Worm (Caenorhabditis elegans) whole organism, L2 larva: Measurements from ENCODE around the gene dnc-2.
A peak's percentile ranks its signal among the peaks of the same experiment; 100 is the strongest.

Experiments
- F13H6.1 ChIP-seq: sonication (generic microtip); optimal IDR thresholded peaks from 2 replicates; lab custom pipeline; 2016; ENCODE audit warnings: missing genetic modification characterization, missing compliant biosample characterization
- Y55F3AM.14 ChIP-seq: fragments of 200-800 bp; sonication (Bioruptor generic); optimal IDR thresholded peaks from 2 replicates; lab custom pipeline; 2018; ENCODE audit warnings: mild to moderate bottlenecking, missing genetic modification characterization, missing compliant biosample characterization
- ZK546.5 ChIP-seq: sonication (generic microtip); optimal IDR thresholded peaks from 2 replicates; lab custom pipeline; 2017; ENCODE audit warnings: missing biosample characterization, missing genetic modification characterization
- ama-1 ChIP-seq: fragments of 150-350 bp; optimal IDR thresholded peaks from 2 replicates; lab custom pipeline; 2018; ENCODE audit warnings: inconsistent platforms
- blmp-1 ChIP-seq: sonication (generic microtip); optimal IDR thresholded peaks from 2 replicates; lab custom pipeline; 2017; ENCODE audit warnings: missing genetic modification characterization, mild to moderate bottlenecking, missing compliant biosample characterization, antibody characterized with exemption, moderate library complexity; ENCODE audit not compliant: insufficient read depth
- ceh-16 ChIP-seq: fragments of 150-350 bp; optimal IDR thresholded peaks from 2 replicates; lab custom pipeline; 2014; ENCODE audit warnings: missing biosample characterization, missing genetic modification characterization
- ceh-82 ChIP-seq: fragments of 150-350 bp; optimal IDR thresholded peaks from 2 replicates; lab custom pipeline; 2014; ENCODE audit warnings: missing biosample characterization, missing genetic modification characterization
- crh-2 ChIP-seq: sonication (generic microtip); optimal IDR thresholded peaks from 2 replicates; lab custom pipeline; 2017; ENCODE audit warnings: missing biosample characterization, missing genetic modification characterization
- dmd-4 ChIP-seq: sonication (generic microtip); optimal IDR thresholded peaks from 2 replicates; lab custom pipeline; 2017; ENCODE audit warnings: missing biosample characterization, missing genetic modification characterization
- elt-1 ChIP-seq: fragments of 150-350 bp; optimal IDR thresholded peaks from 2 replicates; lab custom pipeline; 2014; ENCODE audit warnings: missing biosample characterization, missing genetic modification characterization
- elt-3 ChIP-seq: sonication (generic microtip); optimal IDR thresholded peaks from 2 replicates; lab custom pipeline; 2017; ENCODE audit warnings: missing biosample characterization, missing genetic modification characterization
- fos-1 ChIP-seq: fragments of 150-350 bp; optimal IDR thresholded peaks from 2 replicates; lab custom pipeline; 2014; ENCODE audit warnings: missing biosample characterization, missing genetic modification characterization
- gmeb-1 ChIP-seq: fragments of 150-350 bp; optimal IDR thresholded peaks from 2 replicates; lab custom pipeline; 2014; ENCODE audit warnings: missing biosample characterization, missing genetic modification characterization
- lin-11 ChIP-seq: fragments of 150-350 bp; sonication (generic microtip); optimal IDR thresholded peaks from 2 replicates; lab custom pipeline; 2014; ENCODE audit warnings: missing biosample characterization, missing genetic modification characterization, inconsistent platforms, mixed read lengths
- lin-13 ChIP-seq: fragments of 150-350 bp; optimal IDR thresholded peaks from 2 replicates; lab custom pipeline; 2014; ENCODE audit warnings: missing biosample characterization, missing genetic modification reagents, missing genetic modification characterization
- lin-39 ChIP-seq: fragments of 150-350 bp; optimal IDR thresholded peaks from 2 replicates; lab custom pipeline; 2014; ENCODE audit warnings: missing biosample characterization, missing genetic modification reagents, missing genetic modification characterization
- lsy-2 ChIP-seq, 2 experiments: fragments of 150-350 bp in 1 of 2; sonication (generic microtip) in 1 of 2; optimal IDR thresholded peaks; 2 replicates each; lab custom pipeline; 2014 to 2017; ENCODE audit warnings: missing biosample characterization in 2 of 2, missing genetic modification characterization in 2 of 2
- mbf-1 ChIP-seq: sonication (generic microtip); optimal IDR thresholded peaks from 2 replicates; lab custom pipeline; 2017; ENCODE audit warnings: missing biosample characterization, missing genetic modification characterization
- mdl-1 ChIP-seq, 2 experiments: fragments of 150-350 bp in 1 of 2; sonication (generic microtip) in 1 of 2; optimal IDR thresholded peaks; 2 replicates each; lab custom pipeline; 2017; ENCODE audit warnings: missing biosample characterization in 2 of 2, missing genetic modification characterization in 2 of 2
- nhr-10 ChIP-seq: sonication (generic microtip); optimal IDR thresholded peaks from 2 replicates; lab custom pipeline; 2017; ENCODE audit warnings: missing biosample characterization, missing genetic modification characterization
- nhr-11 ChIP-seq: fragments of 150-350 bp; optimal IDR thresholded peaks from 2 replicates; lab custom pipeline; 2014; ENCODE audit warnings: missing biosample characterization, missing genetic modification characterization
- nhr-12 ChIP-seq: fragments of 150-350 bp; optimal IDR thresholded peaks from 2 replicates; lab custom pipeline; 2014; ENCODE audit warnings: missing biosample characterization, missing genetic modification characterization
- nhr-129 ChIP-seq: fragments of 150-350 bp; optimal IDR thresholded peaks from 2 replicates; lab custom pipeline; 2014; ENCODE audit warnings: missing biosample characterization, missing genetic modification characterization
- nhr-23 ChIP-seq: fragments of 150-350 bp; optimal IDR thresholded peaks from 2 replicates; lab custom pipeline; 2014; ENCODE audit warnings: missing biosample characterization, missing genetic modification reagents, missing genetic modification characterization
- nhr-237 ChIP-seq: fragments of 150-350 bp; optimal IDR thresholded peaks from 2 replicates; lab custom pipeline; 2014; ENCODE audit warnings: missing biosample characterization, missing genetic modification characterization
- nhr-25 ChIP-seq: fragments of 150-350 bp; sonication (generic microtip); optimal IDR thresholded peaks from 3 replicates; lab custom pipeline; 2014; ENCODE audit warnings: missing biosample characterization, missing genetic modification characterization
- nhr-6 ChIP-seq: fragments of 150-350 bp; optimal IDR thresholded peaks from 2 replicates; lab custom pipeline; 2014; ENCODE audit warnings: missing biosample characterization, missing genetic modification characterization
- nhr-77 ChIP-seq: fragments of 150-350 bp; optimal IDR thresholded peaks from 2 replicates; lab custom pipeline; 2014; ENCODE audit warnings: missing biosample characterization, missing genetic modification characterization
- peb-1 ChIP-seq: fragments of 150-350 bp; optimal IDR thresholded peaks from 2 replicates; lab custom pipeline; 2014; ENCODE audit warnings: missing biosample characterization, missing genetic modification characterization
- sma-3 ChIP-seq: sonication (generic microtip); optimal IDR thresholded peaks from 2 replicates; lab custom pipeline; 2016; ENCODE audit warnings: missing genetic modification reagents, missing genetic modification characterization, missing compliant biosample characterization
- sma-9 ChIP-seq, 2 experiments: fragments of 150-350 bp in 1 of 2; sonication (generic microtip) in 1 of 2; optimal IDR thresholded peaks; 2 replicates each; lab custom pipeline; 2014 to 2016; ENCODE audit warnings: missing genetic modification characterization in 2 of 2, mild to moderate bottlenecking in 1 of 2, missing biosample characterization in 1 of 2, missing compliant biosample characterization in 1 of 2, missing genetic modification reagents in 1 of 2, moderate library complexity in 1 of 2
- snpc-4 ChIP-seq: fragments of 150-350 bp; optimal IDR thresholded peaks from 2 replicates; lab custom pipeline; 2014; ENCODE audit warnings: missing biosample characterization, missing genetic modification characterization
- ztf-1 ChIP-seq: fragments of 200-800 bp; sonication (Bioruptor generic); conservative IDR thresholded peaks from 2 replicates; pipeline ENCODE4 v1.3.6; 2022; ENCODE audit warnings: missing genetic modification characterization, missing compliant biosample characterization
- ztf-11 ChIP-seq: sonication (generic microtip); optimal IDR thresholded peaks from 2 replicates; lab custom pipeline; 2017; ENCODE audit warnings: missing biosample characterization, missing genetic modification characterization
- ztf-4 ChIP-seq: fragments of 150-350 bp; optimal IDR thresholded peaks from 2 replicates; lab custom pipeline; 2014; ENCODE audit warnings: missing biosample characterization, missing genetic modification characterization

The dnc-2 gene

ce11 chrIII:5975005-5975730 is 49.6 kb upstream of the dnc-2 start, which contains the start of gene mlp-1:
Gene mlp-1 (minus strand): TSS chrIII:5975055.
- TF ChIP-seq ama-1 (no peak), nhr-6 (tag; lab: Kevin White, UChicago) (no peak), lin-11 (tag; lab: Kevin White, UChicago) (no peak), crh-2 (no peak), ztf-11 (tag; lab: Kevin White, UChicago) (no peak), nhr-12 (tag; lab: Kevin White, UChicago) (no peak), nhr-129 (no peak), elt-1 (tag; lab: Kevin White, UChicago) (no peak), nhr-237 (tag; lab: Kevin White, UChicago) (no peak)

ce11 chrIII:5967640-5968039 is 42.1 kb upstream of the dnc-2 start:
- TF ChIP-seq mbf-1 (tag; lab: Kevin White, UChicago) (no peak), ZK546.5 (no peak), ztf-4 (tag; lab: Kevin White, UChicago) (no peak), dmd-4 (tag; lab: Kevin White, UChicago) (no peak), sma-9 (GFP tag; optimal IDR thresholded peaks at IDR 0.05; lab: Kevin White, UChicago) (no peak), sma-9 (tag; optimal IDR thresholded peaks at IDR 0.05; lab: Kevin White, UChicago) (no peak)
- TF ChIP-seq, all 48 proteins: peak for 0

ce11 chrIII:5965839-5966463 is 40.4 kb upstream of the dnc-2 start, which contains the start of gene dct-6:
Gene dct-6 (plus strand): TSS chrIII:5966413.
- TF ChIP-seq nhr-11 (tag; lab: Kevin White, UChicago) (no peak), nhr-129 (no peak), fos-1 (tag; lab: Kevin White, UChicago) (peak; percentile 79)

- TF ChIP-seq ceh-16 (peak; percentile 87), ztf-4 (tag; lab: Kevin White, UChicago) (no peak), ztf-1 (no peak), lin-13 (GFP tag; lab: Kevin White, UChicago) (no peak)
These were observed 39.8 kb upstream of the dnc-2 start for ce11 chrIII:5965368-5965767.

DNA sequence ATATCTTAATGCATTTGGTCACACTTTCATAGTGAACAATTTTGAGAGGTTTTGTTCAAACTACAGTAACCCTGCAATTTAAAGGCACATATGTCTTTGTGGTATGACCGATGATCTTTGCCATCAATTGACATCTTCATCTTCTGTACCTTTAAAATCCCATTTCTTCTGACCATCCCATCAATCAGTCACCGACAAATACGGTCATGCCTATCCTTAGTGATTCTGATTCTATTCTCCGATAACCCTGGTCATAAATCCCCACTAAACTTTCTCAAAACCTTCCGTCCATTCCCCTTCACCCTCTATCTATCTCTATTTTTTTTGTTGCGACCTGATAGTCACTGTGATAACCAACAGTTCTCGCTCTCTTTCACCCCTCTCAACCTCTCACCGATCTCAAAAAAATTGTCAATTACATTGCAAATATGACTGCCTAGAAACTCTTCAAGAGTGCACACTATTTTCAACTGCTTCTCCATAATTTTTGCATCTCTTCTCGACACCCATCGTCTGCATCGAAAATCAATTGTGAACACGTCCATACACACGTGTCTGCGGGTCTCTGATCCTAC is 38.6 kb upstream of the dnc-2 start:
- TF ChIP-seq mbf-1 (tag; lab: Kevin White, UChicago) (no peak), nhr-77 (tag; lab: Kevin White, UChicago) (no peak), dmd-4 (tag; lab: Kevin White, UChicago) (no peak), mdl-1 (tag; optimal IDR thresholded peaks at IDR 0.05; lab: Kevin White, UChicago) (no peak), elt-3 (no peak), nhr-129 (peak; percentile 6), ama-1 (no peak), gmeb-1 (tag; lab: Kevin White, UChicago) (no peak), ZK546.5 (no peak), fos-1 (tag; lab: Kevin White, UChicago) (peak; percentile 41), ceh-16 (peak; percentile 51), nhr-23 (tag; lab: Kevin White, UChicago) (no peak), Y55F3AM.14 (GFP tag; lab: Kevin White, UChicago) (no peak), ztf-1 (no peak), lin-13 (GFP tag; lab: Kevin White, UChicago) (no peak), F13H6.1 (tag; lab: Kevin White, UChicago) (peak; percentile 11), ztf-11 (tag; lab: Kevin White, UChicago) (no peak), crh-2 (no peak), ceh-82 (no peak), nhr-237 (tag; lab: Kevin White, UChicago) (no peak), lsy-2 (tag; optimal IDR thresholded peaks at IDR 0.05; lab: Kevin White, UChicago) (no peak), sma-3 (GFP tag; lab: Kevin White, UChicago) (no peak), peb-1 (tag; lab: Kevin White, UChicago) (no peak), lin-39 (tag; lab: Kevin White, UChicago) (no peak), nhr-10 (no peak), snpc-4 (tag; lab: Kevin White, UChicago) (no peak), sma-9 (GFP tag; optimal IDR thresholded peaks at IDR 0.05; lab: Kevin White, UChicago) (no peak), sma-9 (tag; optimal IDR thresholded peaks at IDR 0.05; lab: Kevin White, UChicago) (no peak), blmp-1 (tag; lab: Kevin White, UChicago) (no peak), nhr-25 (tag; lab: Kevin White, UChicago) (no peak)
